Worm (Caenorhabditis elegans): Measurements from ENCODE around the gene tbx-41.

DNA sequence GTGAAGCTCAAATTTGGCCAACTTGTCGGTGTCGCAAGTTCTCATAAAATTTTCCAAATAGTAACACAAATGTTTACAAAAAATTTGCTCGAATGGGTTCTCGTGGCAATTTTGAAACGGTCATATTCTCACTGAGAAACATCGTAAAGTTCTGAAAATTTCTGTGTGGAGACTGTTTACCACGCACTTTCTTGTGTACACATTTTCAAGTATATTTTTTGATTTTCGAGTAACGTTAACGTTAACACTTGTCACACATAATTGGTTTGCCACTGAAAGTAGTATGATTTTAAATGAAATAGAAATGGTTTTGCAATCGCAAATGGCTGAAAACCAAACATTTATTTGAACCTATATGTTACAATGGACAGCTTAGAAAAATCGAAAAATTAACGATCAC, 25.8 kb downstream of the tbx-41 start:
- no peak for TF ChIP-seq T23F11.4 (GFP tag; optimal IDR thresholded peaks at IDR 0.05)
- no peak for TF ChIP-seq elt-2 (tag; optimal IDR thresholded peaks at IDR 0.05)
- TF ChIP-seq pha-4 (tag; optimal IDR thresholded peaks at IDR 0.05): no peak
- no peak for TF ChIP-seq ceh-9 (tag; optimal IDR thresholded peaks at IDR 0.05)
- no peak for TF ChIP-seq dve-1 (tag; optimal IDR thresholded peaks at IDR 0.05)
